Fruit fly (Drosophila melanogaster) whole organism, embryonic: ENCODE measurements around the gene DIP2.

Experiments used
- Adf1 ChIP-seq: fragments of 200-800 bp; sonication (Bioruptor generic); IDR thresholded peaks from 2 replicates; pipeline ENCODE4 v1.3.6; 2022; ENCODE audit warnings: missing biosample characterization, missing genetic modification characterization
- B-H1 ChIP-seq: fragments of 200-800 bp; sonication (Bioruptor generic); IDR thresholded peaks from 3 replicates; pipeline ENCODE4 v1.3.6; 2022; ENCODE audit warnings: missing biosample characterization, missing genetic modification characterization
- CG14050 ChIP-seq: fragments of 200-800 bp; sonication (Bioruptor generic); IDR thresholded peaks from 3 replicates; pipeline ENCODE4 v1.3.6; 2022; ENCODE audit warnings: missing biosample characterization, missing genetic modification characterization
- CG15479 ChIP-seq: fragments of 200-800 bp; sonication (Bioruptor generic); optimal IDR thresholded peaks from 3 replicates; lab custom pipeline; 2019; ENCODE audit warnings: missing biosample characterization, mild to moderate bottlenecking, missing genetic modification characterization, moderate library complexity
- CG15696 ChIP-seq: fragments of 200-800 bp; sonication (Bioruptor generic); optimal IDR thresholded peaks from 2 replicates; lab custom pipeline; 2019; ENCODE audit warnings: missing biosample characterization, mild to moderate bottlenecking, missing genetic modification characterization, moderate library complexity
- CG18262 ChIP-seq: fragments of 200-800 bp; optimal IDR thresholded peaks from 3 replicates; lab custom pipeline; 2019; ENCODE audit warnings: missing biosample characterization, mild to moderate bottlenecking, missing genetic modification characterization, moderate library complexity
- CG3726 ChIP-seq: fragments of 200-800 bp; sonication (Bioruptor generic); IDR thresholded peaks from 3 replicates; pipeline ENCODE4, ENCODE4 v1.3.6; 2022; ENCODE audit warnings: missing biosample characterization, missing genetic modification characterization
- CG42726 ChIP-seq: fragments of 200-800 bp; sonication (Bioruptor generic); IDR thresholded peaks from 2 replicates; pipeline ENCODE4 v1.3.6; 2022; ENCODE audit warnings: missing biosample characterization, missing genetic modification characterization; ENCODE audit not compliant: partially characterized antibody
- CG4282 ChIP-seq: fragments of 200-800 bp; sonication (Bioruptor generic); optimal IDR thresholded peaks from 2 replicates; lab custom pipeline; 2016; ENCODE audit warnings: missing biosample characterization, missing genetic modification characterization
- CG4424 ChIP-seq: fragments of 200-800 bp; sonication (Bioruptor generic); optimal IDR thresholded peaks from 3 replicates; lab custom pipeline; 2016; ENCODE audit warnings: missing biosample characterization, missing genetic modification characterization
- CG6254 ChIP-seq: fragments of 200-800 bp; sonication (Bioruptor generic); optimal IDR thresholded peaks from 3 replicates; lab custom pipeline; 2017; ENCODE audit warnings: mild to moderate bottlenecking, missing biosample characterization, missing genetic modification reagents, missing genetic modification characterization
- CG7987 ChIP-seq: fragments of 200-800 bp; sonication (Bioruptor generic); optimal IDR thresholded peaks from 2 replicates; lab custom pipeline; 2018; ENCODE audit warnings: missing biosample characterization, mild to moderate bottlenecking, missing genetic modification characterization, moderate library complexity
- CG8765 ChIP-seq: fragments of 200-800 bp; sonication (Bioruptor generic); IDR thresholded peaks from 2 replicates; pipeline ENCODE4 v1.3.6; 2022; ENCODE audit warnings: missing biosample characterization, missing genetic modification characterization
- CG9609 ChIP-seq: fragments of 200-800 bp; sonication (Bioruptor generic); optimal IDR thresholded peaks from 3 replicates; lab custom pipeline; 2016; ENCODE audit warnings: missing biosample characterization, missing genetic modification characterization
- CG9932 ChIP-seq: fragments of 200-800 bp; sonication (Bioruptor generic); IDR thresholded peaks from 2 replicates; pipeline ENCODE4 v1.3.6; 2022; ENCODE audit warnings: missing biosample characterization, missing genetic modification characterization
- Dfd ChIP-seq, 2 experiments: fragments of >200 bp; optimal IDR thresholded peaks; 2 replicates each; lab custom pipeline; 2017; ENCODE audit warnings: missing biosample characterization in 2 of 2, missing genetic modification characterization in 2 of 2
- Dref ChIP-seq: fragments of 200-800 bp; sonication (Bioruptor generic); IDR thresholded peaks from 2 replicates; pipeline ENCODE4 v1.3.6; 2022; ENCODE audit warnings: missing biosample characterization, missing genetic modification characterization
- Ets97D ChIP-seq: fragments of 200-800 bp; sonication (Bioruptor generic); optimal IDR thresholded peaks from 3 replicates; lab custom pipeline; 2016; ENCODE audit warnings: missing biosample characterization, missing genetic modification characterization
- Fer2 ChIP-seq: fragments of 200-800 bp; sonication (Bioruptor generic); optimal IDR thresholded peaks from 2 replicates; lab custom pipeline; 2018; ENCODE audit warnings: missing biosample characterization, mild to moderate bottlenecking, missing genetic modification characterization, moderate library complexity
- Gug ChIP-seq: fragments of 200-800 bp; sonication (Bioruptor generic); IDR thresholded peaks from 4 replicates; pipeline ENCODE4 v1.3.6; 2022; ENCODE audit warnings: missing biosample characterization, missing genetic modification characterization
- H15 ChIP-seq: fragments of 200-800 bp; sonication (Bioruptor generic); IDR thresholded peaks from 3 replicates; pipeline ENCODE4 v1.3.6; 2022; ENCODE audit warnings: missing biosample characterization, missing genetic modification characterization
- HHEX ChIP-seq: fragments of 200-800 bp; sonication (Bioruptor generic); optimal IDR thresholded peaks from 3 replicates; lab custom pipeline; 2017; ENCODE audit warnings: missing biosample characterization, mild to moderate bottlenecking, missing genetic modification characterization, missing genetic modification reagents
- Mad ChIP-seq: fragments of 200-800 bp; sonication (Bioruptor generic); optimal IDR thresholded peaks from 2 replicates; lab custom pipeline; 2016; ENCODE audit warnings: missing biosample characterization, missing genetic modification characterization
- Nf-YB ChIP-seq: fragments of 200-800 bp; sonication (Bioruptor generic); optimal IDR thresholded peaks from 3 replicates; lab custom pipeline; 2019; ENCODE audit warnings: missing biosample characterization, mild to moderate bottlenecking, missing genetic modification characterization, moderate library complexity
- Rfx ChIP-seq: fragments of 200-800 bp; sonication (Bioruptor generic); IDR thresholded peaks from 2 replicates; pipeline ENCODE4 v1.3.6; 2022; ENCODE audit warnings: missing biosample characterization, missing genetic modification characterization
- Side ChIP-seq: fragments of 200-800 bp; sonication (Bioruptor generic); optimal IDR thresholded peaks from 2 replicates; lab custom pipeline; 2016; ENCODE audit warnings: missing biosample characterization, missing genetic modification characterization
- ab ChIP-seq: fragments of 200-800 bp; sonication (Bioruptor generic); optimal IDR thresholded peaks from 2 replicates; lab custom pipeline; 2016; ENCODE audit warnings: missing biosample characterization, missing genetic modification characterization
- ac ChIP-seq: fragments of 200-800 bp; sonication (Bioruptor generic); optimal IDR thresholded peaks from 3 replicates; lab custom pipeline; 2017; ENCODE audit warnings: missing biosample characterization, mild to moderate bottlenecking, missing genetic modification characterization
- amos ChIP-seq: fragments of 200-800 bp; sonication (Bioruptor generic); IDR thresholded peaks from 2 replicates; pipeline ENCODE4 v1.3.6; 2022; ENCODE audit warnings: missing biosample characterization, missing genetic modification characterization; ENCODE audit not compliant: partially characterized antibody
- az2 ChIP-seq: fragments of 200-800 bp; sonication (Bioruptor generic); optimal IDR thresholded peaks from 3 replicates; lab custom pipeline; 2016; ENCODE audit warnings: missing biosample characterization, missing genetic modification characterization
- bowl ChIP-seq: fragments of 200-800 bp; sonication (Bioruptor generic); IDR thresholded peaks from 2 replicates; pipeline ENCODE4 v1.3.6; 2022; ENCODE audit warnings: missing biosample characterization, missing genetic modification characterization
- btn ChIP-seq: fragments of 200-800 bp; sonication (Bioruptor generic); optimal IDR thresholded peaks from 2 replicates; lab custom pipeline; 2016; ENCODE audit warnings: missing biosample characterization, missing genetic modification characterization
- crol ChIP-seq: fragments of 200-800 bp; sonication (Bioruptor generic); IDR thresholded peaks from 2 replicates; pipeline ENCODE4 v1.3.6; 2022; ENCODE audit warnings: missing biosample characterization, missing genetic modification characterization
- da ChIP-seq: fragments of 200-800 bp; sonication (Bioruptor generic); optimal IDR thresholded peaks from 2 replicates; lab custom pipeline; 2016; ENCODE audit warnings: missing biosample characterization, missing genetic modification characterization
- disco-r ChIP-seq: fragments of 200-800 bp; sonication (Bioruptor generic); optimal IDR thresholded peaks from 2 replicates; lab custom pipeline; 2016; ENCODE audit warnings: missing biosample characterization, missing genetic modification characterization
- gem ChIP-seq: fragments of 200-800 bp; sonication (Bioruptor generic); optimal IDR thresholded peaks from 2 replicates; lab custom pipeline; 2019; ENCODE audit warnings: missing biosample characterization, mild to moderate bottlenecking, missing genetic modification characterization, moderate library complexity
- ind ChIP-seq: fragments of 200-800 bp; sonication (Bioruptor generic); optimal IDR thresholded peaks from 3 replicates; lab custom pipeline; 2016; ENCODE audit warnings: missing biosample characterization, missing genetic modification characterization
- inv ChIP-seq: fragments of 200-800 bp; sonication (Bioruptor generic); IDR thresholded peaks from 2 replicates; pipeline ENCODE4 v1.3.6; 2022; ENCODE audit warnings: missing biosample characterization, missing genetic modification characterization; ENCODE audit not compliant: partially characterized antibody
- kay ChIP-seq: fragments of 200-800 bp; sonication (Bioruptor generic); optimal IDR thresholded peaks from 2 replicates; lab custom pipeline; 2016; ENCODE audit warnings: missing biosample characterization, missing genetic modification characterization
- knrl ChIP-seq: fragments of 200-800 bp; sonication (Bioruptor generic); IDR thresholded peaks from 3 replicates; pipeline ENCODE4 v1.3.6; 2022; ENCODE audit warnings: missing biosample characterization, missing genetic modification characterization; ENCODE audit not compliant: partially characterized antibody
- luna ChIP-seq: fragments of 200-800 bp; sonication (Bioruptor generic); optimal IDR thresholded peaks from 2 replicates; lab custom pipeline; 2016; ENCODE audit warnings: missing biosample characterization, missing genetic modification characterization
- maf-S ChIP-seq: fragments of 200-800 bp; sonication (Bioruptor generic); optimal IDR thresholded peaks from 2 replicates; lab custom pipeline; 2016; ENCODE audit warnings: missing biosample characterization, missing genetic modification characterization
- pfk ChIP-seq: fragments of 200-800 bp; sonication (Bioruptor generic); optimal IDR thresholded peaks from 2 replicates; lab custom pipeline; 2018; ENCODE audit warnings: missing biosample characterization, mild to moderate bottlenecking, missing genetic modification characterization, moderate library complexity
- pum ChIP-seq: fragments of 200-800 bp; sonication (Bioruptor generic); optimal IDR thresholded peaks from 2 replicates; lab custom pipeline; 2016; ENCODE audit warnings: missing biosample characterization, missing genetic modification characterization
- repo ChIP-seq: fragments of 200-800 bp; sonication (Bioruptor generic); optimal IDR thresholded peaks from 2 replicates; lab custom pipeline; 2016; ENCODE audit warnings: missing biosample characterization, missing genetic modification characterization
- sens ChIP-seq: fragments of 200-800 bp; sonication (Bioruptor generic); peaks from one replicate; lab custom pipeline; 2016; ENCODE audit warnings: missing biosample characterization, missing genetic modification characterization
- sqz ChIP-seq: fragments of 200-800 bp; sonication (Bioruptor generic); optimal IDR thresholded peaks from 3 replicates; lab custom pipeline; 2018; ENCODE audit warnings: missing biosample characterization, mild to moderate bottlenecking, missing genetic modification characterization
- trh ChIP-seq: fragments of 200-800 bp; sonication (Bioruptor generic); optimal IDR thresholded peaks from 2 replicates; lab custom pipeline; 2016; ENCODE audit warnings: missing biosample characterization, missing genetic modification characterization
- twi ChIP-seq: fragments of 200-800 bp; optimal IDR thresholded peaks from 2 replicates; lab custom pipeline; 2019; ENCODE audit warnings: missing biosample characterization, mild to moderate bottlenecking, missing genetic modification characterization, moderate library complexity
- unc-4 ChIP-seq: fragments of 200-800 bp; sonication (Bioruptor generic); IDR thresholded peaks from 2 replicates; pipeline ENCODE4 v1.3.6; 2022; ENCODE audit warnings: missing biosample characterization, missing genetic modification characterization; ENCODE audit not compliant: partially characterized antibody
- z ChIP-seq: fragments of 200-800 bp; sonication (Bioruptor generic); IDR thresholded peaks from 3 replicates; pipeline ENCODE4 v1.3.6; 2022; ENCODE audit warnings: missing biosample characterization, missing genetic modification characterization

Gene DIP2

DNA sequence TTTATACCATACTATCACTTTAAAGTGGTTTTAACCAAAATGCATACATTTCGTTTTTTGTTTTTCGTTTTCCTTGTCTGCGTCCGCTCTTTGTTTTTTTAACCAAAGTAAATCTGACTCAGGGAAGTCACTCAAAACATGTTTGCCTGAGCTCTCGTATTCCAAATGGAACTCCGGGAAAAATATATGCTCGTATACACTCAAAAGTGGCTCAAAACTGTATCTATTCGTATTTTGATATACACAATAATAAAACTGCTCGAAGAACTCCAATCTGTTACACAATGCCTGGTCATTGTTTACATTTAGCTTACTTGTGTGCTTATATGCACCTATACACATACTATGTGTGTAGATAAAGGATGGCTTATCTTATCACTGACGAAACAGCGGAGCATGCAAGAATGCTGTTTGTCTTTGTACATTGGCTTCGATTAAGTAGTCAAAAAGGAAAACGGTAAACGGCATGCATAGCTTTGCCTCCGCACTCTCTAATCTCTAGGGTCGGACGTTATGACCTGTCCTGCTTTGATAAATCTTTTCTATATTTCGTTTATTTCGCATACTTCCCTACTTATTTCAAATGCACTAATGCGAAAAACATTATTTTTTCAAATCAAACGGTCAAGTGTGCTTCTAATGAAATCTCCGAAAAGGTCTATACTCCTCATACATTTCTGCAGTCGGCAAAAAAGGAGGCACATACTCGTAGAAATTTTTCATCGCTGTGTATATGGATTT is 13.2 kb upstream of the DIP2 start, which contains the start of gene miple2 (continued):
- TF ChIP-seq luna (GFP tag; lab: Kevin White, UChicago) (peak; percentile 3), sqz (GFP tag; lab: Kevin White, UChicago) (peak; percentile 14), gem (tag; lab: Kevin White, UChicago) (no peak), CG9609 (GFP tag; lab: Kevin White, UChicago) (no peak), Mad (peak; percentile 13), CG14050 (GFP tag; lab: Robert Waterston, UW) (no peak), B-H1 (GFP tag; lab: Robert Waterston, UW) (no peak), CG7987 (GFP tag; lab: Kevin White, UChicago) (peak; percentile 36), maf-S (GFP tag; lab: Kevin White, UChicago) (peak; percentile 2), CG4424 (peak; percentile 42), CG9932 (GFP tag; lab: Robert Waterston, UW) (no peak), z (GFP tag; lab: Robert Waterston, UW) (peak; percentile 98), Ets97D (GFP tag; lab: Kevin White, UChicago) (no peak), CG18262 (tag; lab: Kevin White, UChicago) (peak; percentile 73), disco-r (GFP tag; lab: Kevin White, UChicago) (peak; percentile 40), unc-4 (no peak), bowl (GFP tag; lab: Robert Waterston, UW) (no peak), inv (no peak), btn (GFP tag; lab: Kevin White, UChicago) (peak; percentile 48), Fer2 (tag; lab: Kevin White, UChicago) (no peak), CG3726 (GFP tag; lab: Robert Waterston, UW) (no peak), Side (GFP tag; lab: Kevin White, UChicago) (peak; percentile 53), Adf1 (no peak), knrl (GFP tag; lab: Robert Waterston, UW) (no peak), Dfd (GFP tag; optimal IDR thresholded peaks at IDR 0.05; lab: Kevin White, UChicago) (no peak), CG15479 (peak; percentile 93), CG6254 (peak; percentile 55), ac (GFP tag; lab: Kevin White, UChicago) (peak; percentile 40), H15 (no peak), ab (GFP tag; lab: Kevin White, UChicago) (no peak), kay (peak; percentile 28), CG4282 (GFP tag; lab: Kevin White, UChicago) (no peak), Rfx (GFP tag; lab: Robert Waterston, UW) (no peak), da (GFP tag; lab: Kevin White, UChicago) (no peak), Gug (GFP tag; lab: Robert Waterston, UW) (no peak), ind (GFP tag; lab: Kevin White, UChicago) (peak; percentile 23), twi (peak; percentile 57), Dref (GFP tag; lab: Robert Waterston, UW) (no peak), crol (GFP tag; lab: Robert Waterston, UW) (no peak), amos (GFP tag; lab: Robert Waterston, UW) (no peak; the same call in 1 of the 2 replicates), pfk (peak; percentile 66), trh (GFP tag; lab: Kevin White, UChicago) (peak; percentile 12), pum (GFP tag; lab: Kevin White, UChicago) (peak; percentile 39), sens (GFP tag; lab: Kevin White, UChicago) (peak; percentile 84), az2 (GFP tag; lab: Kevin White, UChicago) (peak; percentile 35), CG42726 (GFP tag; lab: Robert Waterston, UW) (no peak), CG15696 (tag; lab: Kevin White, UChicago) (peak; percentile 65), CG8765 (GFP tag; lab: Robert Waterston, UW) (no peak), HHEX (peak; percentile 56), repo (no peak), Nf-YB (GFP tag; lab: Kevin White, UChicago) (peak; percentile 26)
